Fruit fly (Drosophila melanogaster): ENCODE data around the gene pns.
A peak's percentile ranks its signal among the peaks of the same experiment; 100 is the strongest.

dm6 chr3L:1591692-1592371, 54.9 kb downstream of the pns start:
- TF ChIP-seq Max (GFP tag; optimal IDR thresholded peaks at IDR 0.05) (peak; percentile 62), Six4 (GFP tag; optimal IDR thresholded peaks at IDR 0.05) (peak; percentile 26), CG13894 (tag; optimal IDR thresholded peaks at IDR 0.05) (no peak), Side (GFP tag; optimal IDR thresholded peaks at IDR 0.05) (peak; percentile 54), Sin3A (optimal IDR thresholded peaks at IDR 0.05) (no peak), Atf-2 (GFP tag; optimal IDR thresholded peaks at IDR 0.05) (no peak), Hr3 (GFP tag; optimal IDR thresholded peaks at IDR 0.05) (no peak)

All from whole organism, embryonic.